Worm (Caenorhabditis elegans) whole organism, L3 larva: ENCODE measurements around the gene ncx-7.
A peak's percentile ranks its signal among the peaks of the same experiment; 100 is the strongest.

Experiments used
- ZK546.5 ChIP-seq: sonication (generic microtip); optimal IDR thresholded peaks from 2 replicates; lab custom pipeline; 2017; ENCODE audit warnings: missing biosample characterization, missing genetic modification characterization
- ama-1 ChIP-seq: fragments of 150-350 bp; optimal IDR thresholded peaks from 2 replicates; lab custom pipeline; 2018
- ceh-82 ChIP-seq: fragments of 150-350 bp; optimal IDR thresholded peaks from 2 replicates; lab custom pipeline; 2014; ENCODE audit warnings: missing biosample characterization, missing genetic modification characterization
- daf-12 ChIP-seq: fragments of 150-350 bp; optimal IDR thresholded peaks from 2 replicates; lab custom pipeline; 2014; ENCODE audit warnings: missing biosample characterization, missing genetic modification reagents, missing genetic modification characterization
- egl-27 ChIP-seq: sonication (generic microtip); optimal IDR thresholded peaks from 4 replicates; lab custom pipeline; 2017; ENCODE audit warnings: missing biosample characterization, missing genetic modification reagents, missing genetic modification characterization
- egl-5 ChIP-seq: fragments of 150-350 bp; optimal IDR thresholded peaks from 2 replicates; lab custom pipeline; 2017; ENCODE audit warnings: missing biosample characterization, missing genetic modification reagents, missing genetic modification characterization, inconsistent platforms
- elt-1 ChIP-seq: fragments of 150-350 bp; optimal IDR thresholded peaks from 2 replicates; lab custom pipeline; 2014; ENCODE audit warnings: missing biosample characterization, missing genetic modification characterization
- elt-3 ChIP-seq, 3 experiments: fragments of 150-350 bp in 1 of 3; sonication (generic microtip) in 2 of 3; optimal IDR thresholded peaks; 2 replicates in 2 of 3; 4 replicates in 1 of 3; lab custom pipeline; 2014 to 2017; ENCODE audit warnings: missing biosample characterization in 3 of 3, missing genetic modification characterization in 3 of 3
- fkh-10 ChIP-seq: sonication (generic microtip); optimal IDR thresholded peaks from 2 replicates; lab custom pipeline; 2017; ENCODE audit warnings: missing biosample characterization, missing genetic modification reagents, missing genetic modification characterization
- fkh-2 ChIP-seq: fragments of 150-350 bp; optimal IDR thresholded peaks from 2 replicates; lab custom pipeline; 2014; ENCODE audit warnings: missing biosample characterization, missing genetic modification reagents, missing genetic modification characterization
- fos-1 ChIP-seq: fragments of 150-350 bp; optimal IDR thresholded peaks from 2 replicates; lab custom pipeline; 2014; ENCODE audit warnings: missing biosample characterization, missing genetic modification characterization
- hmg-11 ChIP-seq: sonication (generic microtip); optimal IDR thresholded peaks from 2 replicates; lab custom pipeline; 2016; ENCODE audit warnings: missing genetic modification characterization, missing compliant biosample characterization
- lin-15B ChIP-seq: fragments of 150-350 bp; optimal IDR thresholded peaks from 2 replicates; lab custom pipeline; 2014; ENCODE audit warnings: missing biosample characterization, missing genetic modification characterization
- lin-39 ChIP-seq: fragments of 150-350 bp; optimal IDR thresholded peaks from 2 replicates; lab custom pipeline; 2018; ENCODE audit warnings: missing biosample characterization, missing genetic modification reagents, missing genetic modification characterization
- nfya-1 ChIP-seq: sonication (generic microtip); optimal IDR thresholded peaks from 2 replicates; lab custom pipeline; 2017; ENCODE audit warnings: missing genetic modification characterization, mild to moderate bottlenecking, missing compliant biosample characterization, antibody characterized with exemption, moderate library complexity; ENCODE audit not compliant: insufficient read depth
- nhr-12 ChIP-seq: fragments of 150-350 bp; optimal IDR thresholded peaks from 2 replicates; lab custom pipeline; 2014; ENCODE audit warnings: missing biosample characterization, missing genetic modification characterization
- nhr-23 ChIP-seq: fragments of 150-350 bp; optimal IDR thresholded peaks from 2 replicates; lab custom pipeline; 2014; ENCODE audit warnings: missing biosample characterization, missing genetic modification reagents, missing genetic modification characterization
- nhr-237 ChIP-seq: fragments of 150-350 bp; optimal IDR thresholded peaks from 2 replicates; lab custom pipeline; 2014; ENCODE audit warnings: missing biosample characterization, missing genetic modification characterization
- nhr-25 ChIP-seq: sonication (generic microtip); optimal IDR thresholded peaks from 2 replicates; lab custom pipeline; 2017; ENCODE audit warnings: missing biosample characterization, missing genetic modification characterization
- nhr-67 ChIP-seq: fragments of 150-350 bp; optimal IDR thresholded peaks from 2 replicates; lab custom pipeline; 2014; ENCODE audit warnings: missing biosample characterization, missing genetic modification characterization
- nhr-76 ChIP-seq: fragments of 150-350 bp; sonication (generic microtip); optimal IDR thresholded peaks from 5 replicates; lab custom pipeline; 2014; ENCODE audit warnings: missing biosample characterization, missing genetic modification characterization
- nhr-77 ChIP-seq: fragments of 150-350 bp; optimal IDR thresholded peaks from 2 replicates; lab custom pipeline; 2014; ENCODE audit warnings: missing biosample characterization, missing genetic modification characterization
- pha-4 ChIP-seq: fragments of 150-350 bp; optimal IDR thresholded peaks from 2 replicates; lab custom pipeline; 2014; ENCODE audit warnings: missing biosample characterization, missing genetic modification reagents, missing genetic modification characterization
- pqm-1 ChIP-seq: fragments of 150-350 bp; optimal IDR thresholded peaks from 2 replicates; lab custom pipeline; 2017; ENCODE audit warnings: missing biosample characterization, missing genetic modification characterization, inconsistent platforms
- sea-2 ChIP-seq: fragments of 150-350 bp; sonication (generic microtip); optimal IDR thresholded peaks from 4 replicates; lab custom pipeline; 2014; ENCODE audit warnings: missing biosample characterization, missing genetic modification reagents, missing genetic modification characterization
- skn-1 ChIP-seq: fragments of 150-350 bp; optimal IDR thresholded peaks from 2 replicates; lab custom pipeline; 2014; ENCODE audit warnings: missing biosample characterization, missing genetic modification characterization
- snpc-4 ChIP-seq: fragments of 150-350 bp; optimal IDR thresholded peaks from 2 replicates; lab custom pipeline; 2014; ENCODE audit warnings: missing biosample characterization, missing genetic modification characterization
- unc-39 ChIP-seq: sonication (generic microtip); optimal IDR thresholded peaks from 4 replicates; lab custom pipeline; 2017; ENCODE audit warnings: missing biosample characterization, missing genetic modification characterization
- unc-62 ChIP-seq: fragments of 150-350 bp; sonication (generic microtip); optimal IDR thresholded peaks from 4 replicates; lab custom pipeline; 2014; ENCODE audit warnings: missing biosample characterization, missing genetic modification reagents, missing genetic modification characterization
- ztf-4 ChIP-seq: fragments of 150-350 bp; optimal IDR thresholded peaks from 2 replicates; lab custom pipeline; 2014; ENCODE audit warnings: missing biosample characterization, missing genetic modification characterization

ncx-7 gene

DNA sequence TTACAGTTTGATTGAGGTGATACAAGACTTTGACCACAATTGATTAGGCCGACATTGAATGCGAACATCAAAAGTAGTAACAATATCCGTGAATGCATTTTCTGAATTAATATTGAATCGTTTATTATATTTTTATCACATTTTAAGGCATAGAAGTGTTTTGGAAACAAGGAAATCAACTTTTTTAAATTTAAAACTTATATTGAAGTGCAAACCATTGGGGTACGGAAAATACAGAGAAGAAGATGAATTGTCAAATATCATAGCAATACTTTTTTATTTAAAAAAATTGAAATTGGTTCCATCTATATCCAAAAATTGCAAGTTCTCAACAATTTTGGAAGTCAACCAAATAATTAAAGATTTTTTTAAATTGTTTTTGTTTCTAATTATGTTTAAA is 23.1 kb upstream of the ncx-7 start, which contains the start of gene T05G5.1:
Gene T05G5.1 (minus strand): TSS at position 101 of the 400 bp plus-strand sequence.
- TF ChIP-seq sea-2 (GFP tag; lab: Kevin White, UChicago) = no peak
- TF ChIP-seq elt-1 (tag; lab: Kevin White, UChicago) = no peak
- no peak for TF ChIP-seq ztf-4
- TF ChIP-seq skn-1 = no peak
- no peak for TF ChIP-seq nhr-76 (tag; lab: Kevin White, UChicago)
- no peak for TF ChIP-seq snpc-4 (tag; lab: Kevin White, UChicago)
- no peak for TF ChIP-seq nhr-12 (tag; lab: Kevin White, UChicago)
- no peak for TF ChIP-seq nhr-77 (tag; lab: Kevin White, UChicago)
- no peak for TF ChIP-seq nhr-237
- TF ChIP-seq lin-39 = no peak
- no peak for TF ChIP-seq egl-27 (tag; lab: Kevin White, UChicago)
- TF ChIP-seq egl-5 = no peak
- TF ChIP-seq elt-3 (tag; optimal IDR thresholded peaks at IDR 0.05; lab: Kevin White, UChicago) = no peak
- TF ChIP-seq ZK546.5 (tag; lab: Kevin White, UChicago) = no peak
- no peak for TF ChIP-seq unc-62 (GFP tag; lab: Kevin White, UChicago)
- no peak for TF ChIP-seq nhr-67 (tag; lab: Kevin White, UChicago)
- TF ChIP-seq lin-15B (tag; lab: Kevin White, UChicago) = no peak
- no peak for TF ChIP-seq daf-12 (tag; lab: Kevin White, UChicago)

DNA sequence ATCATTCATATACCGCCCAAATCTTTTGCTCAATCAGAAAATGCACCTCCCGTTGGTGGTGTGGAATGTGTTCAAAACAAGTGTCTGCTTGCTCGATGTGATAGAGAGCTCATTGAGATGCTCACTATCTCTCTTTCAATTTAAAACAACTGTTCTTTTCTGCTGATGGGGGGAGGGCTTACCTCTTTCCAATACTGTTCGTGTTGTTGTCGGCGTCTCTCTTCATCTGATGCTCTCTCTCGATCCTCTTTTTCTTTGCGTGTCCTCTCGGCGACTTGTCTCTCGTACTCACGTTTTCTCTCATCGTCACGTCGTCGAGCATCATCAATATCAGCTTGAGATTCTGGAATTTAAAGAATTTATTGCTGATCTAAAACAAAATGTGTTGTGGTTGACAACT is 21.9 kb upstream of the ncx-7 start:
- no peak for TF ChIP-seq fos-1 (tag; lab: Kevin White, UChicago)
- TF ChIP-seq nfya-1 (tag; lab: Kevin White, UChicago) = peak; percentile 4
- no peak for TF ChIP-seq lin-39
- TF ChIP-seq, all 47 proteins: peak for 1

DNA sequence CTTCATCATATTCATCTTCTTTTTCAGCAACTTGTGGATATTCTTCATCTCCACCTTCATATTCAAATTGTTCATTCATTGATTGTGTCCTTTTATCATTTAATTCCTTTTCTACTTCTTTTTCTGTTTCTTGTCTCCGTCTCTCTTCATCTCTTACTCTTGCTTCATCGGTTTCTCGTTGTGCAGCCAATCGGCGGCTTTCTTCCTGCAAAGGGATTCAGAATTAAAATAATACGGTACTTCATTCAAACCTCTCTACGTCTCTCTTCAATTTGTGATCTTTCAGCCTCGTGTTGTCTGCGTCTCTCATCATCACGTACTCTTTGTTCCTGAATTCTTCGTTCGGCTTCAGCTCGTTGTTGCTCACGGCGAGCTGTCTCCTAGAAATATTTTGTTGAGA is 20.6 kb upstream of the ncx-7 start:
- TF ChIP-seq nfya-1 (tag; lab: Kevin White, UChicago) (peak; percentile 87), ceh-82 (tag; lab: Kevin White, UChicago) (no peak)
- TF ChIP-seq, all 47 proteins: peak for 1

DNA sequence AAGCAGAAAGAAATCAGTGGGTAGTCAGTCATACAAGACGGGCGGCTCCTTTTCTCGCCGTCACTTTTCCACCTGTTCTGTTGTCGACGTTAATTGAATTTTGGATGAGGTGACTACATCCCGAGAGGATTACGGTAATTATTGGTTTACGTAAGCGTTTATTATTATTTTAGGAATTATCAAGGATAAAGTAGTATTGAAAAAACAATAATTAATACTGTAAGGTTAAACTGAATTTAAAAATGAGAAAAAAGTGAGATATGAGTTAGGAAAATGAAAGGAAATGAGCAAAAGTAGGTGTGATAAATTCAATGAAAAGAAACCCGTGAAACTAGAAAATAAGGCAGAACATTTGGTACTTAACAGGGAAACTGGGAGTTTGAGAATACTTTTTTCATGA is 18.9 kb upstream of the ncx-7 start, which contains the start of gene hlh-4:
Gene hlh-4 (minus strand): TSS at position 101 of the 400 bp plus-strand sequence.
- no peak for TF ChIP-seq hmg-11
- TF ChIP-seq snpc-4 (tag; lab: Kevin White, UChicago) = no peak
- no peak for TF ChIP-seq ztf-4
- TF ChIP-seq fkh-10 = no peak
- no peak for TF ChIP-seq egl-5
- no peak for TF ChIP-seq nhr-23 (tag; lab: Kevin White, UChicago)
- TF ChIP-seq elt-3 (tag; optimal IDR thresholded peaks at IDR 0.05; lab: Kevin White, UChicago) = no peak
- TF ChIP-seq pqm-1 (tag; lab: Kevin White, UChicago) = no peak
- TF ChIP-seq nhr-12 (tag; lab: Kevin White, UChicago) = no peak
- TF ChIP-seq ama-1 (lab: Kevin White, UChicago) = no peak
- TF ChIP-seq nhr-25 = no peak
- TF ChIP-seq nfya-1 (tag; lab: Kevin White, UChicago) = no peak
- TF ChIP-seq fkh-2 (tag; lab: Kevin White, UChicago) = no peak
- no peak for TF ChIP-seq pha-4 (tag; lab: Kevin White, UChicago)
- no peak for TF ChIP-seq unc-39 (tag; lab: Kevin White, UChicago)
- no peak for TF ChIP-seq ZK546.5 (tag; lab: Kevin White, UChicago)

DNA sequence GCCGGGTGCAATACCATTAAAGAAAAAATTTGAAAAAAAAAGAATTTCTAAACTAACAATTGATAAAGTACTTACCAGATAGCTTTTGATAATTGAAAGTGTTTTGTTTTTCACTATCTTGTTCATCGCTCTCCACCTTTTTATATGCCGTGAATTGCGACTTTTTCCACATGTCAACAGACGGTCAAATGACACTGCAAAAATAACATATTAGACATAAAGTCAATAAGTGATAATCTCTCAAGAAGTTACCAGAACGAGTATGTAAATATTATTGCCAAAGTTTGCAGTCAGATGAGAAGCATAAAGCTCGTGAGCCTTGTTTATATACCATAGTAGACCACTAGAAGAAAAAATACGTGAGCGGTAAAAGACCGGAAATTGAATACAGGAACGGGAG is 15.8 kb upstream of the ncx-7 start, which contains the start of gene dao-6:
Gene dao-6 (minus strand): TSS at position 345 of the 400 bp plus-strand sequence.
- TF ChIP-seq nhr-12 (tag; lab: Kevin White, UChicago) = no peak
- peak; percentile 97 for TF ChIP-seq pha-4 (tag; lab: Kevin White, UChicago)
- TF ChIP-seq, all 47 proteins: peak for 1

DNA sequence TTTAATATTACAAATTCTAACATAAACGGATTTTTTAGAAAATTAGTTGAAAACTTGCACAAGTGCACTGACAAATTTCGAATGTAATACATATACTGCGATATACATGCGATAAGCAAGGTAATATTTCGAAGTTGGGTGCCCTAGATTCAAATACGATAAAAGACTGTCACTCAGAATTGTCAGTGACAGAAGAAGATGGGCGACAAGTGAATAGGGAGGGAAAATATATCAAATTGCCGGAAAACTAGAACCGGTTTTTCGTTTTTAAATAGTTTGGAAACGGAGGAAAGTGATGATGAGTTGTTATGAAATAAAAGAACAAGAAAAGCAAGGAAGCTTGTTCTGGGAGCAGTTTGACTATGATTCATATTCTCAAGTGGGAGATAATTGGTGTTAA is 13.9 kb upstream of the ncx-7 start:
- no peak for TF ChIP-seq elt-1 (tag; lab: Kevin White, UChicago)
- TF ChIP-seq nhr-237 = no peak
- TF ChIP-seq pha-4 (tag; lab: Kevin White, UChicago) = no peak
- TF ChIP-seq fkh-2 (tag; lab: Kevin White, UChicago) = no peak
- no peak for TF ChIP-seq snpc-4 (tag; lab: Kevin White, UChicago)
